Fruit fly (Drosophila melanogaster): ENCODE measurements around the gene CG2017.

Gene CG2017

DNA sequence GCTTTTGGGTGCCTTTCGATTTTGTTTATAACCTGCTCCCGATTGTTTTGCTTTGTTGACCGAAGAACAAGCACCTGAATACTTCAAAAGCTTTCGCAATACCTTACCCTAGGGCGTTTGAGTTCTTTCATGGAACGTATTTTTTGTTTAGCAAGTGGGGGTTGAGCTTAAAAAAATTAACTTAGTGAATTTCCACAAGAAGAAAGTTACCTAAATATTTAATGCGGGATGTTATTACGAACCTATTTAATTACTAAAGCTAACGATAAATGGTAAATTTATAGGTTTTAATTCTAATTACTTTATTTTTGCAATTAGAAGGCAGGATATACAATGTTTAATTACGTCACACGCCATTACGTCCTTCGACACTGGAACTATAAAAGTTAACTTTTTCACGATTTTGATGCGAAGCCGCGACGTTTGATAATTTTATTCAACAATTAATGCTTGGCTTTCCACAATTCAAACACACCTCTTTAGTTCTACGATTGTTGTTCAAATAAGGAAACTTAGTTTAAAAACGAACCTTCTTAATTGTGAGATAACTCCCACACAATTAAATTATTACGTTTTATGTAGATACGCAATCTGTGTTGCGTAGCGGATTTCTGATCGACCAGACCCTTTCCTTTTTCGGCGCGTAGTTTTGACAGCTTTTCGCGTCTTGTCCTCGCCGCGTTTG, 845 bp downstream of the CG2017 start (continued):
- TF ChIP-seq zfh1 (GFP tag; IDR thresholded peaks at IDR 0.05) (0 out of 3 replicates have a peak, but pooled peaks have one; percentile 23), Sry-δ (GFP tag; optimal IDR thresholded peaks at IDR 0.05) (no peak), Dll (GFP tag; IDR thresholded peaks at IDR 0.05; ENCODE audit: partially characterized antibody) (no peak), CG34224 (GFP tag; IDR thresholded peaks at IDR 0.05; ENCODE audit: partially characterized antibody) (no peak), Hr78 (GFP tag; optimal IDR thresholded peaks at IDR 0.05) (no peak), rib (GFP tag; IDR thresholded peaks at IDR 0.05) (no peak), ken (GFP tag; IDR thresholded peaks at IDR 0.05) (no peak), ap (GFP tag; IDR thresholded peaks at IDR 0.05) (no peak), BtbVII (GFP tag; optimal IDR thresholded peaks at IDR 0.05) (peak; percentile 36), dpn (GFP tag; optimal IDR thresholded peaks at IDR 0.05) (peak; percentile 16 to 47), dm (GFP tag; optimal IDR thresholded peaks at IDR 0.05) (no peak), pfk (GFP tag; optimal IDR thresholded peaks at IDR 0.05) (no peak), Atf3 (GFP tag; optimal IDR thresholded peaks at IDR 0.05) (no peak), Spps (tag; optimal IDR thresholded peaks at IDR 0.05) (no peak), sens-2 (GFP tag; IDR thresholded peaks at IDR 0.05) (no peak), ham (GFP tag; IDR thresholded peaks at IDR 0.05) (no peak), CG18764 (GFP tag; optimal IDR thresholded peaks at IDR 0.05) (no peak), lmd (GFP tag; IDR thresholded peaks at IDR 0.05) (peak; percentile 34), Nf-YB (GFP tag; optimal IDR thresholded peaks at IDR 0.05) (no peak), Antp (GFP tag; optimal IDR thresholded peaks at IDR 0.05) (peak; percentile 32), pan (optimal IDR thresholded peaks at IDR 0.05) (no peak), pan (GFP tag; optimal IDR thresholded peaks at IDR 0.05 in 1 of 2, IDR thresholded peaks at IDR 0.05 in 1 of 2) (peak in 1 of 2 experiments; percentile 13), Sox100B (GFP tag; optimal IDR thresholded peaks at IDR 0.05) (peak; percentile 44), Optix (GFP tag; IDR thresholded peaks at IDR 0.05) (no peak), pros (GFP tag; optimal IDR thresholded peaks at IDR 0.05) (no peak), H2.0 (GFP tag; IDR thresholded peaks at IDR 0.05) (no peak), vnd (GFP tag; IDR thresholded peaks at IDR 0.05; ENCODE audit: partially characterized antibody) (no peak), CG12236 (GFP tag; optimal IDR thresholded peaks at IDR 0.05) (no peak), CG9727 (GFP tag; optimal IDR thresholded peaks at IDR 0.05) (peak; percentile 56), z (GFP tag; IDR thresholded peaks at IDR 0.05) (no peak), Fer3 (tag; optimal IDR thresholded peaks at IDR 0.05) (peak; percentile 9), CG18011 (GFP tag; optimal IDR thresholded peaks at IDR 0.05) (no peak), mam (GFP tag; optimal IDR thresholded peaks at IDR 0.05) (peak; percentile 35), Stat92E (GFP tag; optimal IDR thresholded peaks at IDR 0.05) (no peak), Lim3 (GFP tag; IDR thresholded peaks at IDR 0.05) (no peak), PHDP (tag; optimal IDR thresholded peaks at IDR 0.05) (no peak), CG16863 (GFP tag; optimal IDR thresholded peaks at IDR 0.05) (no peak), Dp (GFP tag; optimal IDR thresholded peaks at IDR 0.05) (no peak), shn (GFP tag; optimal IDR thresholded peaks at IDR 0.05) (peak; percentile 7), CG8359 (GFP tag; optimal IDR thresholded peaks at IDR 0.05; ENCODE audit: borderline replicate concordance) (no peak), Med (GFP tag) (peak; percentile 67), dysf (GFP tag; IDR thresholded peaks at IDR 0.05) (no peak; the same call in 1 of the 3 replicates), ATbp (GFP tag; optimal IDR thresholded peaks at IDR 0.05) (no peak), CG6791 (GFP tag; IDR thresholded peaks at IDR 0.05; ENCODE audit: partially characterized antibody) (no peak), CG31441 (GFP tag; IDR thresholded peaks at IDR 0.05) (no peak; the same call in 1 of the 2 replicates), ems (GFP tag; optimal IDR thresholded peaks at IDR 0.05) (peak; percentile 3), odd (GFP tag; optimal IDR thresholded peaks at IDR 0.05) (no peak), CrebB (tag; optimal IDR thresholded peaks at IDR 0.05) (no peak), D19A (tag; optimal IDR thresholded peaks at IDR 0.05) (peak; percentile 37), yki (optimal IDR thresholded peaks at IDR 0.05) (no peak)
